Fruit fly (Drosophila melanogaster): ENCODE data around the gene CG42233.

CG42233 gene

DNA sequence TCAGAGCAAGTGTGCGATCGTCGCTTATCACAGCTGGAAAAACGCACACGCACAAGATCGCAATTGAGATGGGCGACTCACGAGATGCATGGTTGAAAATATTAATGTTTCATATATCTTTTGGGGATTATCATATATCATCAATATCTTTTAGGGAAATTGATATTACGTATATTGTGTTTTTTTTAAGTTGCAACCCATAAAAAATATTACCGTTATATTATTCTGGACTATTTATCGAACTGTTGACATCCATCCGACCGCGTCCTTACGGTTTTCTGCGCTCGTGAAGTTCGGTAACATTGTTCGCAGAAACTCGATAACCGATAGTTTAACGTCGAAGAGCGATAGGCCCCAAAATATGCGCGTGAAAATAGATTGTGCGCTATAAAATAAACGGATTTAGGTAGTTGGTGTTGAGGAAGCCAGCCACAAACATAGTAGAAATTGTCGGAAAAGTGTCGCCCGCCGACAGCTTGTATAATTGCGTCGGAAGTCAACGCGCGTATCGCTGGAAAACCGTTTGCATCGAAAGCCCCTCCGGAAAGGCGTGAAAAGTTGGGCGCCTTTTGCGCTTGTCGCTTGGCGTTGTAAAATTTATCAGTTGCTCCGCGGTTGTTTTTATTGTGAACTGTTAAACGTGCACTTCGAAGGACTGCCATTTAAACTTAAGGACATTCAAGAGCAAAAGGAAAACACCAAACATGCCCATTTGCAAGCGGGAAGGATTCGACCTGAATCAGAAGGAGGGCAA is 11.2 kb downstream of the CG42233 start, which contains the start of the genes Mccc1 and Acf (continued):
- TF ChIP-seq Chrac-16 (GFP tag; optimal IDR thresholded peaks at IDR 0.05) (peak; percentile 42), ash1 (GFP tag; optimal IDR thresholded peaks at IDR 0.05) (no peak), Awh (GFP tag; IDR thresholded peaks at IDR 0.05) (no peak), esg (GFP tag; conservative IDR thresholded peaks at IDR 0.05) (no peak; the same call in 1 of the 2 replicates), Nf-YC (tag; optimal IDR thresholded peaks at IDR 0.05) (no peak), CG12942 (GFP tag; optimal IDR thresholded peaks at IDR 0.05) (peak; percentile 0), bsh (GFP tag; optimal IDR thresholded peaks at IDR 0.05) (no peak), CG17912 (GFP tag; optimal IDR thresholded peaks at IDR 0.05) (no peak), CG30431 (GFP tag; optimal IDR thresholded peaks at IDR 0.05) (no peak), disco-r (GFP tag; optimal IDR thresholded peaks at IDR 0.05) (no peak), CG6254 (GFP tag; optimal IDR thresholded peaks at IDR 0.05) (no peak), CG1792 (GFP tag; optimal IDR thresholded peaks at IDR 0.05) (peak; percentile 25), wdn (GFP tag; IDR thresholded peaks at IDR 0.05) (peak; percentile 45; the same call in 1 of the 2 replicates), CG3407 (GFP tag; optimal IDR thresholded peaks at IDR 0.05) (no peak), HmgD (GFP tag; optimal IDR thresholded peaks at IDR 0.05) (no peak), CG11696 (GFP tag; IDR thresholded peaks at IDR 0.05) (no peak), CG3847 (GFP tag; IDR thresholded peaks at IDR 0.05) (peak; percentile 44; the same call in 1 of the 2 replicates), CG4730 (GFP tag; IDR thresholded peaks at IDR 0.05) (no peak), tgo (GFP tag; IDR thresholded peaks at IDR 0.05) (peak; percentile 46; the same call in 1 of the 3 replicates), Aef1 (GFP tag; IDR thresholded peaks at IDR 0.05) (peak; percentile 18; the same call in 1 of the 3 replicates), BEAF-32 (GFP tag; optimal IDR thresholded peaks at IDR 0.05) (peak; percentile 76), Sox100B (GFP tag; optimal IDR thresholded peaks at IDR 0.05) (no peak), Spps (tag; optimal IDR thresholded peaks at IDR 0.05) (no peak), CG11695 (GFP tag; IDR thresholded peaks at IDR 0.05) (no peak), ham (GFP tag; IDR thresholded peaks at IDR 0.05) (no peak), gsb (GFP tag; IDR thresholded peaks at IDR 0.05) (no peak), CG9817 (tag; optimal IDR thresholded peaks at IDR 0.05) (peak; percentile 34), Tbp (GFP tag; optimal IDR thresholded peaks at IDR 0.05) (no peak), CG15011 (GFP tag; optimal IDR thresholded peaks at IDR 0.05) (no peak), ewg (GFP tag; optimal IDR thresholded peaks at IDR 0.05) (peak; percentile 44), crol (GFP tag; IDR thresholded peaks at IDR 0.05) (no peak), D19B (GFP tag; optimal IDR thresholded peaks at IDR 0.05) (no peak), ken (GFP tag; IDR thresholded peaks at IDR 0.05) (peak; percentile 20; the same call in 1 of the 3 replicates), CG11456 (GFP tag; IDR thresholded peaks at IDR 0.05) (no peak), CG6175 (GFP tag; IDR thresholded peaks at IDR 0.05) (no peak), Bteb2 (GFP tag; optimal IDR thresholded peaks at IDR 0.05) (peak; percentile 41), CG6683 (GFP tag; optimal IDR thresholded peaks at IDR 0.05) (no peak), CG10366 (GFP tag; IDR thresholded peaks at IDR 0.05) (no peak; the same call in 1 of the 2 replicates), CG8765 (GFP tag; IDR thresholded peaks at IDR 0.05) (no peak), CG33557 (GFP tag; optimal IDR thresholded peaks at IDR 0.05) (no peak), dpn (GFP tag; optimal IDR thresholded peaks at IDR 0.05) (peak; percentile 42 to 51), CG10321 (GFP tag; IDR thresholded peaks at IDR 0.05) (no peak), bcd (GFP tag; optimal IDR thresholded peaks at IDR 0.05) (no peak), CG8924 (tag; optimal IDR thresholded peaks at IDR 0.05) (no peak), yki (optimal IDR thresholded peaks at IDR 0.05) (no peak), Gug (GFP tag; IDR thresholded peaks at IDR 0.05) (0 out of 4 replicates have a peak, but pooled peaks have one; percentile 6), Xrp1 (GFP tag; IDR thresholded peaks at IDR 0.05) (peak; percentile 54), CG4404 (GFP tag; IDR thresholded peaks at IDR 0.05) (no peak), bigmax (GFP tag; optimal IDR thresholded peaks at IDR 0.05) (no peak), CG11560 (tag; IDR thresholded peaks at IDR 0.05) (no peak), CG10654 (GFP tag; optimal IDR thresholded peaks at IDR 0.05) (no peak)

All from whole organism, embryonic.